Worm (Caenorhabditis elegans): Measurements from ENCODE around the gene W01H2.2.

ce11 chrX:4238971-4239370 is 20.7 kb upstream of the W01H2.2 start:
- TF ChIP-seq lin-54 (GFP tag; optimal IDR thresholded peaks at IDR 0.05) (no peak), ceh-100 (GFP tag; IDR thresholded peaks at IDR 0.05) (no peak), hlh-26 (GFP tag; conservative IDR thresholded peaks at IDR 0.05) (no peak), sptf-2 (GFP tag; optimal IDR thresholded peaks at IDR 0.05) (no peak), ztf-28 (GFP tag; IDR thresholded peaks at IDR 0.05) (no peak), hmg-1.2 (GFP tag; IDR thresholded peaks at IDR 0.05) (no peak), egrh-3 (GFP tag; IDR thresholded peaks at IDR 0.05) (no peak), let-607 (tag; optimal IDR thresholded peaks at IDR 0.05) (no peak), ceh-79 (tag; optimal IDR thresholded peaks at IDR 0.05) (no peak), madf-8 (GFP tag; conservative IDR thresholded peaks at IDR 0.05) (no peak), F37B4.10 (GFP tag; IDR thresholded peaks at IDR 0.05) (no peak), lag-1 (GFP tag; IDR thresholded peaks at IDR 0.05) (no peak), unc-62 (GFP tag; optimal IDR thresholded peaks at IDR 0.05) (no peak)
